Fruit fly (Drosophila melanogaster) whole organism, larva: ENCODE results near the gene dsf.

Experiments
- noc ChIP-seq: fragments of 200-800 bp; sonication (Bioruptor generic); optimal IDR thresholded peaks from 3 replicates; lab custom pipeline; 2019; ENCODE audit warnings: missing biosample characterization, mild to moderate bottlenecking, missing genetic modification characterization, moderate library complexity

dsf gene

dm6 chr2L:5925637-5926036, at the start of gene dsf:
TSS of gene dsf (plus strand) at chr2L:5925937.
- TF ChIP-seq noc (tag; lab: Kevin White, UChicago): no peak

dm6 chr2L:5876474-5877067, 49.2 kb upstream of the dsf start:
- TF ChIP-seq noc (tag; lab: Kevin White, UChicago): peak; percentile 49

- peak; percentile 65 for TF ChIP-seq noc (tag; lab: Kevin White, UChicago)
Measured at dm6 chr2L:5879363-5879934, 46.3 kb upstream of the dsf start, which contains the start of gene rau. TSS of gene rau (minus strand) at chr2L:5879498.

dm6 chr2L:5881181-5881580, 44.6 kb upstream of the dsf start:
- no peak for TF ChIP-seq noc (tag; lab: Kevin White, UChicago)

- no peak for TF ChIP-seq noc (tag; lab: Kevin White, UChicago)
Measured at dm6 chr2L:5883441-5883840, 42.3 kb upstream of the dsf start, which contains the start of gene CG44574. TSS of gene CG44574 (plus strand) at chr2L:5883741.

- no peak for TF ChIP-seq noc (tag; lab: Kevin White, UChicago)
Measured at dm6 chr2L:5884674-5885073, 41.1 kb upstream of the dsf start, which contains the start of the genes Sfp26Ac and CG43185. TSS of gene Sfp26Ac (minus strand) at chr2L:5884774. TSS of gene CG43185 (plus strand) at chr2L:5884888.

dm6 chr2L:5885702-5886101, 40.0 kb upstream of the dsf start, which contains the start of gene CG9029:
TSS of gene CG9029 (plus strand) at chr2L:5886002.
- no peak for TF ChIP-seq noc (tag; lab: Kevin White, UChicago)

- TF ChIP-seq noc (tag; lab: Kevin White, UChicago): no peak
Measured at dm6 chr2L:5886955-5887354, 38.8 kb upstream of the dsf start.

dm6 chr2L:5890556-5890955, 35.2 kb upstream of the dsf start:
- no peak for TF ChIP-seq noc (tag; lab: Kevin White, UChicago)

- TF ChIP-seq noc (tag; lab: Kevin White, UChicago): no peak
Measured at dm6 chr2L:5892762-5893161, 33.0 kb upstream of the dsf start, which contains the start of gene Acp26Ab. TSS of gene Acp26Ab (minus strand) at chr2L:5892862.

dm6 chr2L:5893796-5894195, 31.9 kb upstream of the dsf start, which contains the start of gene Acp26Aa:
TSS of gene Acp26Aa (minus strand) at chr2L:5893896.
- no peak for TF ChIP-seq noc (tag; lab: Kevin White, UChicago)

- no peak for TF ChIP-seq noc (tag; lab: Kevin White, UChicago)
Measured at dm6 chr2L:5894533-5894932, 31.2 kb upstream of the dsf start.

dm6 chr2L:5899170-5899708, 26.5 kb upstream of the dsf start:
- TF ChIP-seq noc (tag; lab: Kevin White, UChicago): no peak

- no peak for TF ChIP-seq noc (tag; lab: Kevin White, UChicago)
Measured at dm6 chr2L:5901553-5901952, 24.2 kb upstream of the dsf start.

- no peak for TF ChIP-seq noc (tag; lab: Kevin White, UChicago)
Measured at dm6 chr2L:5902898-5903297, 22.8 kb upstream of the dsf start.

- TF ChIP-seq noc (tag; lab: Kevin White, UChicago): no peak
Measured at dm6 chr2L:5904585-5904984, 21.2 kb upstream of the dsf start, which contains the start of gene CG9021. TSS of gene CG9021 (minus strand) at chr2L:5904689.
